Worm (Caenorhabditis elegans) whole organism, young adult: ENCODE data around the gene K07C11.8.

ENCODE experiments used
- C06A6.2 ChIP-seq: fragments of 200-800 bp; sonication (Bioruptor generic); conservative IDR thresholded peaks from 2 replicates; pipeline ENCODE4 v1.3.6; 2022; ENCODE audit warnings: missing genetic modification characterization, missing compliant biosample characterization
- D2030.7 ChIP-seq: fragments of 200-800 bp; sonication (Bioruptor generic); IDR thresholded peaks from 2 replicates; pipeline ENCODE4 v1.3.6; 2022; ENCODE audit warnings: missing genetic modification reagents, missing genetic modification characterization, missing compliant biosample characterization
- F33H1.4 ChIP-seq: fragments of 200-800 bp; sonication (Bioruptor generic); IDR thresholded peaks from 2 replicates; pipeline ENCODE4 v1.3.6; 2022; ENCODE audit warnings: missing genetic modification reagents, missing genetic modification characterization, missing compliant biosample characterization
- F49E8.2 ChIP-seq: sonication (generic microtip); optimal IDR thresholded peaks from 3 replicates; lab custom pipeline; 2017; ENCODE audit warnings: missing genetic modification characterization, mild to moderate bottlenecking, missing compliant biosample characterization, antibody characterized with exemption, moderate library complexity; ENCODE audit not compliant: insufficient read depth
- F57A8.1 ChIP-seq: fragments of 200-800 bp; sonication (Bioruptor generic); optimal IDR thresholded peaks from 2 replicates; lab custom pipeline; 2018; ENCODE audit warnings: mild to moderate bottlenecking, missing genetic modification characterization, moderate library complexity, missing compliant biosample characterization
- K12H6.12 ChIP-seq: fragments of 200-800 bp; sonication (Bioruptor generic); optimal IDR thresholded peaks from 2 replicates; lab custom pipeline; 2018; ENCODE audit warnings: mild to moderate bottlenecking, missing genetic modification characterization, missing compliant biosample characterization
- Y53F4B.3 ChIP-seq: fragments of 200-800 bp; sonication (Bioruptor generic); IDR thresholded peaks from 2 replicates; pipeline ENCODE4 v1.3.6; 2022; ENCODE audit warnings: missing genetic modification reagents, missing genetic modification characterization, missing compliant biosample characterization
- Y53G8AR.9 ChIP-seq: fragments of 200-800 bp; sonication (Bioruptor generic); conservative IDR thresholded peaks from 2 replicates; pipeline ENCODE4 v1.3.6; 2022; ENCODE audit warnings: missing genetic modification reagents, missing genetic modification characterization, missing compliant biosample characterization
- Y56A3A.18 ChIP-seq: fragments of 200-800 bp; sonication (Bioruptor generic); IDR thresholded peaks from 2 replicates; pipeline ENCODE4 v1.3.6; 2022; ENCODE audit warnings: missing genetic modification reagents, missing genetic modification characterization, missing compliant biosample characterization
- Y67H2A.10 ChIP-seq: fragments of 200-800 bp; sonication (Bioruptor generic); conservative IDR thresholded peaks from 2 replicates; pipeline ENCODE4 v1.3.6; 2022; ENCODE audit warnings: missing genetic modification reagents, missing genetic modification characterization, missing compliant biosample characterization
- Y95B8A.8 ChIP-seq: fragments of 200-800 bp; sonication (Bioruptor generic); IDR thresholded peaks from 2 replicates; pipeline ENCODE4 v1.3.6; 2022; ENCODE audit warnings: missing genetic modification reagents, missing genetic modification characterization, missing compliant biosample characterization
- atf-7 ChIP-seq: sonication (generic microtip); optimal IDR thresholded peaks from 2 replicates; lab custom pipeline; 2017; ENCODE audit warnings: mild to moderate bottlenecking, missing genetic modification characterization, missing compliant biosample characterization
- athp-1 ChIP-seq: sonication (generic microtip); optimal IDR thresholded peaks from 2 replicates; lab custom pipeline; 2017; ENCODE audit warnings: mild to moderate bottlenecking, missing genetic modification characterization, missing compliant biosample characterization
- attf-6 ChIP-seq: fragments of 200-800 bp; sonication (Bioruptor generic); IDR thresholded peaks from 2 replicates; pipeline ENCODE4 v1.3.6; 2022; ENCODE audit warnings: missing genetic modification reagents, missing genetic modification characterization, missing compliant biosample characterization
- cebp-1 ChIP-seq, 2 experiments: fragments of 200-800 bp in 1 of 2; sonication (Bioruptor generic) in 1 of 2; sonication (generic microtip) in 1 of 2; IDR thresholded peaks in 1 of 2; optimal IDR thresholded peaks in 1 of 2; 2 replicates each; pipeline versions ENCODE4 v1.3.6 to Lab custom; 2017 to 2022; ENCODE audit warnings: missing compliant biosample characterization in 2 of 2, missing genetic modification characterization in 2 of 2, mild to moderate bottlenecking in 1 of 2, missing genetic modification reagents in 1 of 2, moderate library complexity in 1 of 2
- ceh-100 ChIP-seq: fragments of 200-800 bp; sonication (Bioruptor generic); IDR thresholded peaks from 2 replicates; pipeline ENCODE4 v1.3.6; 2022; ENCODE audit warnings: missing genetic modification reagents, missing genetic modification characterization, missing compliant biosample characterization
- chd-7 ChIP-seq: sonication (generic microtip); optimal IDR thresholded peaks from 2 replicates; lab custom pipeline; 2016; ENCODE audit warnings: mild to moderate bottlenecking, missing genetic modification characterization, moderate library complexity, missing compliant biosample characterization
- egl-44 ChIP-seq: fragments of 200-800 bp; sonication (Bioruptor generic); IDR thresholded peaks from 2 replicates; pipeline ENCODE4 v1.3.6; 2022; ENCODE audit warnings: missing genetic modification reagents, missing genetic modification characterization, missing compliant biosample characterization
- egrh-3 ChIP-seq: fragments of 200-800 bp; sonication (Bioruptor generic); IDR thresholded peaks from 2 replicates; pipeline ENCODE4 v1.3.6; 2022; ENCODE audit warnings: missing genetic modification reagents, missing genetic modification characterization, missing compliant biosample characterization
- ets-4 ChIP-seq: fragments of 200-800 bp; sonication (Bioruptor generic); optimal IDR thresholded peaks from 2 replicates; lab custom pipeline; 2018; ENCODE audit warnings: mild to moderate bottlenecking, missing genetic modification characterization, missing compliant biosample characterization
- fkh-3 ChIP-seq: sonication (generic microtip); optimal IDR thresholded peaks from 2 replicates; lab custom pipeline; 2016; ENCODE audit warnings: mild to moderate bottlenecking, missing genetic modification characterization, missing compliant biosample characterization
- gei-17 ChIP-seq: fragments of 200-800 bp; sonication (Bioruptor generic); optimal IDR thresholded peaks from 2 replicates; lab custom pipeline; 2018; ENCODE audit warnings: mild to moderate bottlenecking, missing genetic modification characterization, missing compliant biosample characterization
- hlh-12 ChIP-seq: sonication (generic microtip); optimal IDR thresholded peaks from 2 replicates; lab custom pipeline; 2016; ENCODE audit warnings: missing genetic modification characterization, missing compliant biosample characterization
- hlh-26 ChIP-seq: fragments of 200-800 bp; sonication (Bioruptor generic); conservative IDR thresholded peaks from 2 replicates; pipeline ENCODE4 v1.3.6; 2022; ENCODE audit warnings: missing genetic modification reagents, missing genetic modification characterization, missing compliant biosample characterization
- hmg-1.2 ChIP-seq: fragments of 200-800 bp; sonication (Bioruptor generic); IDR thresholded peaks from 2 replicates; pipeline ENCODE4 v1.3.6; 2022; ENCODE audit warnings: missing genetic modification reagents, missing genetic modification characterization, missing compliant biosample characterization
- hsf-1 ChIP-seq: fragments of 200-800 bp; sonication (Bioruptor generic); IDR thresholded peaks from 2 replicates; pipeline ENCODE4 v1.3.6; 2022; ENCODE audit warnings: missing genetic modification reagents, missing genetic modification characterization, missing compliant biosample characterization
- let-526 ChIP-seq: fragments of 200-800 bp; sonication (Bioruptor generic); IDR thresholded peaks from 2 replicates; pipeline ENCODE4 v1.3.6; 2022; ENCODE audit warnings: missing genetic modification reagents, missing genetic modification characterization, missing compliant biosample characterization
- let-607 ChIP-seq, 2 experiments: fragments of 200-800 bp in 1 of 2; sonication (Bioruptor generic) in 1 of 2; sonication (generic microtip) in 1 of 2; optimal IDR thresholded peaks; 2 replicates each; lab custom pipeline; 2016 to 2018; ENCODE audit warnings: mild to moderate bottlenecking in 2 of 2, missing compliant biosample characterization in 2 of 2, missing genetic modification characterization in 2 of 2, moderate library complexity in 2 of 2, missing genotype in 1 of 2
- lin-26 ChIP-seq: fragments of 200-800 bp; sonication (Bioruptor generic); IDR thresholded peaks from 2 replicates; pipeline ENCODE4 v1.3.6; 2022; ENCODE audit warnings: missing genetic modification reagents, missing genetic modification characterization, missing compliant biosample characterization
- madf-6 ChIP-seq: fragments of 200-800 bp; sonication (Bioruptor generic); IDR thresholded peaks from 2 replicates; pipeline ENCODE4 v1.3.6; 2022; ENCODE audit warnings: missing genetic modification reagents, missing genetic modification characterization, missing compliant biosample characterization
- mcd-1 ChIP-seq: fragments of 200-800 bp; sonication (Bioruptor generic); IDR thresholded peaks from 2 replicates; pipeline ENCODE4 v1.3.6; 2022; ENCODE audit warnings: missing genetic modification reagents, missing genetic modification characterization, missing compliant biosample characterization
- mel-28 ChIP-seq: sonication (generic microtip); optimal IDR thresholded peaks from 2 replicates; lab custom pipeline; 2016; ENCODE audit warnings: borderline replicate concordance, mild to moderate bottlenecking, missing genetic modification characterization, missing compliant biosample characterization
- mes-4 ChIP-seq: sonication (generic microtip); optimal IDR thresholded peaks from 2 replicates; lab custom pipeline; 2016; ENCODE audit warnings: missing genotype, missing genetic modification characterization, missing compliant biosample characterization
- nhr-120 ChIP-seq: fragments of 200-800 bp; sonication (Bioruptor generic); IDR thresholded peaks from 2 replicates; pipeline ENCODE4 v1.3.6; 2022; ENCODE audit warnings: missing genetic modification characterization, missing compliant biosample characterization
- nhr-80 ChIP-seq: sonication (generic microtip); optimal IDR thresholded peaks from 2 replicates; lab custom pipeline; 2016; ENCODE audit warnings: missing genetic modification characterization, missing compliant biosample characterization
- tbx-9 ChIP-seq: sonication (generic microtip); optimal IDR thresholded peaks from 2 replicates; lab custom pipeline; 2016; ENCODE audit warnings: borderline replicate concordance, missing genetic modification characterization, inconsistent platforms, missing compliant biosample characterization
- ztf-25 ChIP-seq: fragments of 200-800 bp; sonication (Bioruptor generic); IDR thresholded peaks from 2 replicates; pipeline ENCODE4 v1.3.6; 2022; ENCODE audit warnings: missing genetic modification reagents, missing genetic modification characterization, missing compliant biosample characterization
- ztf-26 ChIP-seq: sonication (generic microtip); optimal IDR thresholded peaks from 2 replicates; lab custom pipeline; 2017; ENCODE audit warnings: missing genetic modification characterization, missing compliant biosample characterization

The K07C11.8 gene

DNA sequence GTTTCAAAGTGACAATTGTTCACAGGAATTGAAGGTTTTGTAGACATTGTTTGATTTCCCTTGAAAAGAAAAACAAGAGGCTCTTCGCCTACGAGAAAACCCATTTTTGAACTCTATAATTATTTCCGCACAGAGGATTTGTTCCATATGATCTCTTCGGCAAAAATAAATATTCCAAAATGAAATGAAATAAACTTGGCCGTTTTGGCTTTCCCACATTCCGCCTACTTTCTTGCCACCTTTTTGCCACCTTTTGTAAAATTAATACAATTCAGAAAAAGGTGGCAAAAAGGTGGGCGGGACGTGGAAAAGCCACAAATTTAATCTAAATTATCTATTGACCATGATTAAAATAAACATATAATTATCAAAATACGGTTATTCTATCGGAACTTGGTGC is 29.3 kb downstream of the K07C11.8 start, which contains the start of gene F20D6.15:
Gene F20D6.15, minus strand, starts transcription at position 47 of the 400 bp plus-strand sequence.
- TF ChIP-seq hlh-26 (GFP tag; lab: Robert Waterston, UW) (no peak), hsf-1 (no peak), Y53G8AR.9 (GFP tag; lab: Robert Waterston, UW) (no peak), tbx-9 (tag; lab: Kevin White, UChicago) (no peak), K12H6.12 (tag; lab: Kevin White, UChicago) (no peak), F33H1.4 (GFP tag; lab: Robert Waterston, UW) (no peak), Y56A3A.18 (GFP tag; lab: Robert Waterston, UW) (no peak), mes-4 (no peak), nhr-120 (GFP tag; lab: Robert Waterston, UW) (no peak), let-526 (GFP tag; lab: Robert Waterston, UW) (no peak), gei-17 (GFP tag; lab: Kevin White, UChicago) (no peak), F57A8.1 (GFP tag; lab: Kevin White, UChicago) (no peak), Y53F4B.3 (no peak), cebp-1 (GFP tag; IDR thresholded peaks at IDR 0.05; lab: Robert Waterston, UW) (no peak), cebp-1 (tag; optimal IDR thresholded peaks at IDR 0.05; lab: Kevin White, UChicago) (no peak), attf-6 (GFP tag; lab: Robert Waterston, UW) (no peak), let-607 (tag; optimal IDR thresholded peaks at IDR 0.05; lab: Kevin White, UChicago) (no peak), mel-28 (no peak), ets-4 (GFP tag; lab: Kevin White, UChicago) (no peak)

DNA sequence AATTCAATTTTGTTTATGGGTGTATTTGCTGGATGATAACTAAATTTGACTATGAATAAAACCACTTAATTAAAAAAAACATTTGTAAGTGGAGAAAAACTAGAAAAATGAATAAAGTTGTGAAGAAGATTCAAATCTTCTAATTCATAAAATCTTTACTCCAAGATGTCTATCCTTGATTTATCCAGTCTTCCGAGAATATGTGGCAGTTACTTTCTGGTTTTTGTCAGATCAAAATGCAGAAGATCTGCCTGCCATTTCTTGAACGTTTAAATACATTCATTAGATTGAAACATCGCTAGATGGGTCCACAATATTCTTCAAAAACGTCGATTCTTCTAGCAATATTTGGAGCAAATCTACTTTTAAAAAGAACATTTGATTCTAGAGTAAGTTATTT is 31.9 kb downstream of the K07C11.8 start, which contains the start of gene F20D6.2:
Gene F20D6.2, plus strand, starts transcription at position 301 of the 400 bp plus-strand sequence.
- no peak for TF ChIP-seq hsf-1
- TF ChIP-seq fkh-3 (tag; lab: Kevin White, UChicago): no peak
- no peak for TF ChIP-seq egl-44 (GFP tag; lab: Robert Waterston, UW)
- no peak for TF ChIP-seq hlh-12

DNA sequence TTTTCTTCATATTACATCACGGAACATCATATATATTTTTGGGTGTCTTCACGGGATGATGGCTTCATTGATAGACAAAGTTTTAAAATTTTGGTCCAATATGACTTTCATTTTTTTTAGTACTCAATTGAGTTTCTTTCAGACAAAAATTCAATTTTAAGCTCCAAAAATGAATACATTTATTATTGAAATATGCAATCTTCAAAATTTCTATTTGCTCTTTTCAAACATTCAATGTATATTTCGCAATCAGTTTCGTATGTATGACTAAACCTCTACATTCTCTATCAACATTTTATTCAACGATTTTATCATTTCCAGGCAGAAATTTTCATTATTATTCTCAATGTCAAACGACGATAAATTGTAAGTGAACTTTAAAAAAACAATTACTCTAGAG is 34.3 kb downstream of the K07C11.8 start, which contains the start of gene srp-8:
Gene srp-8, plus strand, starts transcription at position 301 of the 400 bp plus-strand sequence.
- TF ChIP-seq cebp-1 (GFP tag; IDR thresholded peaks at IDR 0.05; lab: Robert Waterston, UW) (peak; percentile 59; the same call in 1 of the 2 replicates), cebp-1 (tag; optimal IDR thresholded peaks at IDR 0.05; lab: Kevin White, UChicago) (no peak), nhr-120 (GFP tag; lab: Robert Waterston, UW) (no peak)
- TF ChIP-seq, all 124 proteins: peak for 1

ce11 chrV:8180745-8181144 is 36.9 kb downstream of the K07C11.8 start:
- peak; percentile 64; the same call in 1 of the 2 replicates for TF ChIP-seq mcd-1 (GFP tag; lab: Robert Waterston, UW)

ce11 chrV:8178914-8179542 is 38.7 kb downstream of the K07C11.8 start, which contains the start of gene srp-7:
Gene srp-7, plus strand, starts transcription at chrV:8179126.
- TF ChIP-seq Y95B8A.8 (GFP tag; lab: Robert Waterston, UW) (no peak), nhr-80 (peak; percentile 27), ceh-100 (GFP tag; lab: Robert Waterston, UW) (peak; percentile 89), Y67H2A.10 (GFP tag; lab: Robert Waterston, UW) (0 out of 2 replicates have a peak, but pooled peaks have one; percentile 24), egrh-3 (peak; percentile 33; the same call in 1 of the 2 replicates), F49E8.2 (tag; lab: Kevin White, UChicago) (no peak), F33H1.4 (GFP tag; lab: Robert Waterston, UW) (0 out of 2 replicates have a peak, but pooled peaks have one; percentile 10), mcd-1 (GFP tag; lab: Robert Waterston, UW) (peak; percentile 84), madf-6 (GFP tag; lab: Robert Waterston, UW) (0 out of 2 replicates have a peak, but pooled peaks have one; percentile 28), ztf-26 (tag; lab: Kevin White, UChicago) (peak; percentile 26), C06A6.2 (0 out of 2 replicates have a peak, but pooled peaks have one; percentile 20), attf-6 (GFP tag; lab: Robert Waterston, UW) (no peak), D2030.7 (GFP tag; lab: Robert Waterston, UW) (peak; percentile 47; the same call in 1 of the 2 replicates), lin-26 (peak; percentile 55; the same call in 1 of the 2 replicates), chd-7 (tag; lab: Kevin White, UChicago) (no peak), athp-1 (tag; lab: Kevin White, UChicago) (no peak), cebp-1 (GFP tag; IDR thresholded peaks at IDR 0.05; lab: Robert Waterston, UW) (peak; percentile 75), cebp-1 (tag; optimal IDR thresholded peaks at IDR 0.05; lab: Kevin White, UChicago) (no peak), ztf-25 (0 out of 2 replicates have a peak, but pooled peaks have one; percentile 44), hmg-1.2 (GFP tag; lab: Robert Waterston, UW) (peak; percentile 70; the same call in 1 of the 2 replicates), atf-7 (tag; lab: Kevin White, UChicago) (no peak)
